Worm (Caenorhabditis elegans) whole organism, L4 larva: ENCODE results near the gene vit-4.

ENCODE experiments used
- F10B5.3 ChIP-seq: sonication (generic microtip); optimal IDR thresholded peaks from 2 replicates; lab custom pipeline; 2016; ENCODE audit warnings: mild to moderate bottlenecking, missing genetic modification characterization, missing compliant biosample characterization
- F26F4.8 ChIP-seq: fragments of 200-800 bp; sonication (Bioruptor generic); conservative IDR thresholded peaks from 2 replicates; pipeline ENCODE4 v1.3.6; 2022; ENCODE audit warnings: missing genetic modification characterization, missing compliant biosample characterization
- R02D3.7 ChIP-seq: fragments of 150-350 bp; sonication (generic microtip); optimal IDR thresholded peaks from 3 replicates; lab custom pipeline; 2014; ENCODE audit warnings: missing biosample characterization, missing genetic modification characterization
- T20F7.1 ChIP-seq: fragments of 200-800 bp; sonication (Bioruptor generic); optimal IDR thresholded peaks from 2 replicates; lab custom pipeline; 2018; ENCODE audit warnings: mild to moderate bottlenecking, missing genetic modification characterization, missing compliant biosample characterization
- Y105C5A.15 ChIP-seq: fragments of 200-800 bp; sonication (Bioruptor generic); IDR thresholded peaks from 2 replicates; pipeline ENCODE4 v1.3.6; 2022; ENCODE audit warnings: missing genetic modification characterization, missing compliant biosample characterization
- Y5F2A.4 ChIP-seq: fragments of 200-800 bp; sonication (Bioruptor generic); optimal IDR thresholded peaks from 2 replicates; lab custom pipeline; 2018; ENCODE audit warnings: mild to moderate bottlenecking, missing genetic modification characterization, missing compliant biosample characterization
- aha-1 ChIP-seq: fragments of 150-350 bp; peaks from one replicate; lab custom pipeline; 2014; ENCODE audit warnings: missing biosample characterization, missing genetic modification characterization
- ama-1 ChIP-seq: fragments of 150-350 bp; optimal IDR thresholded peaks from 2 replicates; lab custom pipeline; 2014; ENCODE audit warnings: inconsistent platforms, mixed read lengths
- attf-4 ChIP-seq: sonication (generic microtip); optimal IDR thresholded peaks from 3 replicates; lab custom pipeline; 2017; ENCODE audit warnings: missing biosample characterization, missing genetic modification characterization
- ceh-28 ChIP-seq: fragments of 150-350 bp; optimal IDR thresholded peaks from 2 replicates; lab custom pipeline; 2014; ENCODE audit warnings: missing biosample characterization, missing genetic modification reagents, missing genetic modification characterization
- cey-2 ChIP-seq: sonication (generic microtip); optimal IDR thresholded peaks from 3 replicates; lab custom pipeline; 2017; ENCODE audit warnings: missing genetic modification characterization, mild to moderate bottlenecking, missing compliant biosample characterization, antibody characterized with exemption, borderline replicate concordance; ENCODE audit not compliant: insufficient read depth
- daf-16 ChIP-seq, 3 experiments: sonication (generic microtip); optimal IDR thresholded peaks; 2 replicates each; lab custom pipeline; 2016 to 2017; ENCODE audit warnings: missing genetic modification characterization in 3 of 3, missing genetic modification reagents in 3 of 3, mild to moderate bottlenecking in 2 of 3, missing compliant biosample characterization in 2 of 3, missing biosample characterization in 1 of 3, moderate library complexity in 1 of 3
- egl-43 ChIP-seq: fragments of 200-800 bp; sonication (Bioruptor generic); IDR thresholded peaks from 2 replicates; pipeline ENCODE4 v1.3.6; 2022; ENCODE audit warnings: missing genetic modification reagents, missing genetic modification characterization, missing compliant biosample characterization
- hlh-11 ChIP-seq: fragments of 200-800 bp; sonication (Bioruptor generic); optimal IDR thresholded peaks from 2 replicates; lab custom pipeline; 2018; ENCODE audit warnings: mild to moderate bottlenecking, missing genetic modification characterization, missing compliant biosample characterization
- hlh-30 ChIP-seq: sonication (generic microtip); optimal IDR thresholded peaks from 2 replicates; lab custom pipeline; 2017; ENCODE audit warnings: antibody characterized with exemption, mild to moderate bottlenecking, missing genetic modification characterization, missing compliant biosample characterization; ENCODE audit not compliant: insufficient read depth
- jun-1 ChIP-seq: fragments of 150-350 bp; optimal IDR thresholded peaks from 2 replicates; lab custom pipeline; 2014; ENCODE audit warnings: missing biosample characterization, missing genetic modification reagents, missing genetic modification characterization
- lin-1 ChIP-seq: fragments of 200-800 bp; sonication (Bioruptor generic); IDR thresholded peaks from 2 replicates; pipeline ENCODE4 v1.3.6; 2022; ENCODE audit warnings: missing genetic modification reagents, missing genetic modification characterization, missing compliant biosample characterization
- lin-29 ChIP-seq: fragments of 200-800 bp; sonication (Bioruptor generic); IDR thresholded peaks from 2 replicates; pipeline ENCODE4 v1.3.6; 2022; ENCODE audit warnings: missing genetic modification reagents, missing genetic modification characterization, missing compliant biosample characterization
- lir-3 ChIP-seq: sonication (generic microtip); optimal IDR thresholded peaks from 2 replicates; lab custom pipeline; 2016; ENCODE audit warnings: mild to moderate bottlenecking, missing genetic modification characterization, missing compliant biosample characterization
- lsy-2 ChIP-seq, 2 experiments: fragments of 150-350 bp in 1 of 2; sonication (generic microtip) in 1 of 2; optimal IDR thresholded peaks; 2 replicates each; lab custom pipeline; 2014 to 2017; ENCODE audit warnings: missing biosample characterization in 2 of 2, missing genetic modification characterization in 2 of 2
- mdt-29 ChIP-seq: fragments of 200-800 bp; sonication (Bioruptor generic); IDR thresholded peaks from 2 replicates; pipeline ENCODE4 v1.3.6; 2022; ENCODE audit warnings: missing genetic modification reagents, missing genetic modification characterization, missing compliant biosample characterization
- mxl-2 ChIP-seq: fragments of 200-800 bp; sonication (Bioruptor generic); conservative IDR thresholded peaks from 2 replicates; pipeline ENCODE4 v1.3.6; 2022; ENCODE audit warnings: missing genetic modification reagents, missing genetic modification characterization, missing compliant biosample characterization
- mxl-3 ChIP-seq: fragments of 200-800 bp; sonication (Bioruptor generic); optimal IDR thresholded peaks from 2 replicates; lab custom pipeline; 2018; ENCODE audit warnings: mild to moderate bottlenecking, missing genetic modification characterization, missing compliant biosample characterization
- nhr-11 ChIP-seq: fragments of 150-350 bp; optimal IDR thresholded peaks from 2 replicates; lab custom pipeline; 2014; ENCODE audit warnings: missing biosample characterization, missing genetic modification characterization
- nhr-111 ChIP-seq: fragments of 200-800 bp; sonication (Bioruptor generic); optimal IDR thresholded peaks from 2 replicates; lab custom pipeline; 2018; ENCODE audit warnings: mild to moderate bottlenecking, missing genetic modification characterization, missing compliant biosample characterization
- nhr-237 ChIP-seq: sonication (generic microtip); optimal IDR thresholded peaks from 2 replicates; lab custom pipeline; 2017; ENCODE audit warnings: missing biosample characterization, missing genetic modification characterization
- nhr-76 ChIP-seq: fragments of 150-350 bp; optimal IDR thresholded peaks from 2 replicates; lab custom pipeline; 2014; ENCODE audit warnings: missing biosample characterization, missing genetic modification characterization
- pha-4 ChIP-seq, 2 experiments: fragments of 150-350 bp in 1 of 2; fragments of 200-800 bp in 1 of 2; sonication (Bioruptor generic) in 1 of 2; IDR thresholded peaks in 1 of 2; optimal IDR thresholded peaks in 1 of 2; 2 replicates each; pipeline versions ENCODE4 v1.3.6 to Lab custom; 2014 to 2022; ENCODE audit warnings: missing genetic modification characterization in 2 of 2, missing genetic modification reagents in 2 of 2, missing biosample characterization in 1 of 2, missing compliant biosample characterization in 1 of 2
- sdz-12 ChIP-seq: fragments of 200-800 bp; sonication (Bioruptor generic); optimal IDR thresholded peaks from 2 replicates; lab custom pipeline; 2018; ENCODE audit warnings: mild to moderate bottlenecking, missing genetic modification characterization, missing compliant biosample characterization
- snpc-4 ChIP-seq: fragments of 150-350 bp; optimal IDR thresholded peaks from 2 replicates; lab custom pipeline; 2014; ENCODE audit warnings: missing biosample characterization, missing genetic modification characterization
- spr-1 ChIP-seq: sonication (generic microtip); optimal IDR thresholded peaks from 2 replicates; lab custom pipeline; 2016; ENCODE audit warnings: mild to moderate bottlenecking, missing genetic modification characterization, missing compliant biosample characterization
- unc-62 ChIP-seq, 3 experiments: fragments of 150-350 bp in 1 of 3; sonication (generic microtip); optimal IDR thresholded peaks in 2 of 3; peaks in 1 of 3; 1 replicate in 1 of 3; 2 replicates in 2 of 3; lab custom pipeline; 2014 to 2017; ENCODE audit warnings: missing biosample characterization in 3 of 3, missing genetic modification characterization in 3 of 3, missing genetic modification reagents in 3 of 3, missing genotype in 1 of 3
- ztf-7 ChIP-seq: fragments of 150-350 bp; optimal IDR thresholded peaks from 2 replicates; lab custom pipeline; 2014; ENCODE audit warnings: missing biosample characterization, missing genetic modification characterization

Gene vit-4

ce11 chrX:3540861-3541260 lies 22.9 kb downstream of the vit-4 start (continued):
- TF ChIP-seq ama-1 (lab: Kevin White, UChicago) (peak; percentile 55), lsy-2 (tag; optimal IDR thresholded peaks at IDR 0.05; lab: Kevin White, UChicago) (peak in 1 of 2 experiments; percentile 48), F26F4.8 (GFP tag; lab: Robert Waterston, UW) (no peak), R02D3.7 (no peak), aha-1 (tag; lab: Kevin White, UChicago) (peak; percentile 94), lin-29 (GFP tag; lab: Robert Waterston, UW) (no peak), nhr-76 (tag; lab: Kevin White, UChicago) (no peak), sdz-12 (GFP tag; lab: Kevin White, UChicago) (no peak), cey-2 (tag; lab: Kevin White, UChicago) (no peak), spr-1 (tag; lab: Kevin White, UChicago) (no peak), snpc-4 (tag; lab: Kevin White, UChicago) (no peak), egl-43 (GFP tag; lab: Robert Waterston, UW) (0 out of 2 replicates have a peak, but pooled peaks have one; percentile 54), Y5F2A.4 (GFP tag; lab: Kevin White, UChicago) (no peak), T20F7.1 (GFP tag; lab: Kevin White, UChicago) (no peak), unc-62 (GFP tag; optimal IDR thresholded peaks at IDR 0.05 in 1 of 2; lab: Kevin White, UChicago) (peak in 1 of 2 experiments; percentile 90), unc-62 (tag; optimal IDR thresholded peaks at IDR 0.05; lab: Kevin White, UChicago) (no peak)

ce11 chrX:3538067-3538466 lies 25.7 kb downstream of the vit-4 start:
- TF ChIP-seq aha-1 (tag; lab: Kevin White, UChicago) (peak; percentile 92), ama-1 (lab: Kevin White, UChicago) (no peak), unc-62 (GFP tag; optimal IDR thresholded peaks at IDR 0.05 in 1 of 2; lab: Kevin White, UChicago) (no peak), unc-62 (tag; optimal IDR thresholded peaks at IDR 0.05; lab: Kevin White, UChicago) (no peak), snpc-4 (tag; lab: Kevin White, UChicago) (no peak)

- no peak for TF ChIP-seq F10B5.3
- TF ChIP-seq daf-16 (GFP tag; optimal IDR thresholded peaks at IDR 0.05; lab: Kevin White, UChicago): no peak
- no peak for TF ChIP-seq daf-16 (tag; optimal IDR thresholded peaks at IDR 0.05; lab: Kevin White, UChicago)
- TF ChIP-seq lir-3 (tag; lab: Kevin White, UChicago): no peak
- no peak for TF ChIP-seq ztf-7
- no peak for TF ChIP-seq lin-1 (GFP tag; lab: Robert Waterston, UW)
- TF ChIP-seq nhr-237 (tag; lab: Kevin White, UChicago): no peak
- TF ChIP-seq, all 104 proteins: peak for 0
These were observed 26.4 kb downstream of the vit-4 start, which contains the start of gene gyg-1 for ce11 chrX:3537335-3537734. Gene gyg-1 (plus strand): TSS chrX:3537635.

ce11 chrX:3536302-3537251 lies 27.2 kb downstream of the vit-4 start:
- TF ChIP-seq nhr-76 (tag; lab: Kevin White, UChicago): no peak
- TF ChIP-seq sdz-12 (GFP tag; lab: Kevin White, UChicago): no peak
- TF ChIP-seq Y105C5A.15 (GFP tag; lab: Robert Waterston, UW): no peak
- TF ChIP-seq jun-1: no peak
- no peak for TF ChIP-seq mxl-2
- no peak for TF ChIP-seq ceh-28
- no peak for TF ChIP-seq attf-4
- TF ChIP-seq daf-16 (GFP tag; optimal IDR thresholded peaks at IDR 0.05; lab: Kevin White, UChicago): peak in 1 of 2 experiments; percentile 47
- TF ChIP-seq daf-16 (tag; optimal IDR thresholded peaks at IDR 0.05; lab: Kevin White, UChicago): no peak
- TF ChIP-seq F10B5.3: no peak
- peak in 1 of 2 experiments; percentile 79 for TF ChIP-seq unc-62 (GFP tag; optimal IDR thresholded peaks at IDR 0.05 in 1 of 2; lab: Kevin White, UChicago)
- no peak for TF ChIP-seq unc-62 (tag; optimal IDR thresholded peaks at IDR 0.05; lab: Kevin White, UChicago)
- TF ChIP-seq hlh-11: peak; percentile 25
- TF ChIP-seq nhr-111 (GFP tag; lab: Kevin White, UChicago): no peak
- TF ChIP-seq pha-4 (GFP tag; IDR thresholded peaks at IDR 0.05; lab: Robert Waterston, UW): no peak
- no peak for TF ChIP-seq pha-4 (tag; optimal IDR thresholded peaks at IDR 0.05; lab: Kevin White, UChicago)
- peak; percentile 62 for TF ChIP-seq nhr-11 (tag; lab: Kevin White, UChicago)
- peak; percentile 52 for TF ChIP-seq mdt-29
- TF ChIP-seq mxl-3: peak; percentile 12
- peak; percentile 10 for TF ChIP-seq aha-1 (tag; lab: Kevin White, UChicago)
- TF ChIP-seq hlh-30: peak; percentile 66
